Worm (Caenorhabditis elegans): ENCODE data around the gene srj-5.

- TF ChIP-seq W03F9.2 (tag; optimal IDR thresholded peaks at IDR 0.05) (no peak), him-1 (tag; optimal IDR thresholded peaks at IDR 0.05) (no peak)
Measured at ce11 chrV:627585-627984, 25.3 kb downstream of the srj-5 start, which contains the start of gene F48G7.8.
